Worm (Caenorhabditis elegans) whole organism, L3 larva: ENCODE results near the gene osm-5.

ENCODE experiments used
- egl-27 ChIP-seq: sonication (generic microtip); optimal IDR thresholded peaks from 4 replicates; lab custom pipeline; 2017; ENCODE audit warnings: missing biosample characterization, missing genetic modification reagents, missing genetic modification characterization
- egl-5 ChIP-seq: fragments of 150-350 bp; optimal IDR thresholded peaks from 2 replicates; lab custom pipeline; 2017; ENCODE audit warnings: missing biosample characterization, missing genetic modification reagents, missing genetic modification characterization, inconsistent platforms
- elt-3 ChIP-seq, 3 experiments: fragments of 150-350 bp in 1 of 3; sonication (generic microtip) in 2 of 3; optimal IDR thresholded peaks; 2 replicates in 2 of 3; 4 replicates in 1 of 3; lab custom pipeline; 2014 to 2017; ENCODE audit warnings: missing biosample characterization in 3 of 3, missing genetic modification characterization in 3 of 3
- fos-1 ChIP-seq: fragments of 150-350 bp; optimal IDR thresholded peaks from 2 replicates; lab custom pipeline; 2014; ENCODE audit warnings: missing biosample characterization, missing genetic modification characterization
- hmg-11 ChIP-seq: sonication (generic microtip); optimal IDR thresholded peaks from 2 replicates; lab custom pipeline; 2016; ENCODE audit warnings: missing genetic modification characterization, missing compliant biosample characterization
- mdl-1 ChIP-seq: fragments of 150-350 bp; optimal IDR thresholded peaks from 2 replicates; lab custom pipeline; 2014; ENCODE audit warnings: missing biosample characterization, missing genetic modification characterization
- unc-39 ChIP-seq: sonication (generic microtip); optimal IDR thresholded peaks from 4 replicates; lab custom pipeline; 2017; ENCODE audit warnings: missing biosample characterization, missing genetic modification characterization

- no peak for TF ChIP-seq elt-3 (tag; optimal IDR thresholded peaks at IDR 0.05; lab: Kevin White, UChicago)
- no peak for TF ChIP-seq egl-5
- no peak for TF ChIP-seq unc-39 (tag; lab: Kevin White, UChicago)
- no peak for TF ChIP-seq egl-27 (tag; lab: Kevin White, UChicago)
- no peak for TF ChIP-seq fos-1 (tag; lab: Kevin White, UChicago)
- TF ChIP-seq hmg-11 (tag; lab: Kevin White, UChicago), result no peak
- TF ChIP-seq mdl-1 (tag; lab: Kevin White, UChicago), result no peak
These were observed 56.5 kb downstream of the osm-5 start for ce11 chrX:3040609-3041008.
